Worm (Caenorhabditis elegans): ENCODE measurements around the gene ttr-38.

The ttr-38 gene

ce11 chrX:9268373-9268772, 45.9 kb downstream of the ttr-38 start:
- TF ChIP-seq vab-15 (tag; optimal IDR thresholded peaks at IDR 0.05) (no peak), snpc-4 (tag; optimal IDR thresholded peaks at IDR 0.05) (no peak), irx-1 (tag; optimal IDR thresholded peaks at IDR 0.05) (no peak), ztf-4 (tag; optimal IDR thresholded peaks at IDR 0.05) (no peak), ama-1 (optimal IDR thresholded peaks at IDR 0.05) (no peak), unc-130 (tag; optimal IDR thresholded peaks at IDR 0.05) (no peak), nhr-47 (tag; optimal IDR thresholded peaks at IDR 0.05) (no peak), sup-37 (GFP tag; optimal IDR thresholded peaks at IDR 0.05) (no peak), mef-2 (tag; optimal IDR thresholded peaks at IDR 0.05) (no peak), C34B4.2 (tag; optimal IDR thresholded peaks at IDR 0.05) (no peak), lin-14 (GFP tag; optimal IDR thresholded peaks at IDR 0.05) (no peak), dsc-1 (tag; optimal IDR thresholded peaks at IDR 0.05) (no peak), efl-1 (optimal IDR thresholded peaks at IDR 0.05) (no peak), efl-1 (GFP tag; optimal IDR thresholded peaks at IDR 0.05 in 1 of 2) (no peak), tbx-2 (tag; optimal IDR thresholded peaks at IDR 0.05) (no peak)

ce11 chrX:9266512-9266911, 47.8 kb downstream of the ttr-38 start:
- no peak for TF ChIP-seq efl-3 (GFP tag; optimal IDR thresholded peaks at IDR 0.05)
- no peak for TF ChIP-seq alr-1 (tag; optimal IDR thresholded peaks at IDR 0.05; ENCODE audit: borderline replicate concordance)
- no peak for TF ChIP-seq dpl-1 (GFP tag; optimal IDR thresholded peaks at IDR 0.05)
- TF ChIP-seq efl-1 (optimal IDR thresholded peaks at IDR 0.05): no peak
- no peak for TF ChIP-seq efl-1 (GFP tag; optimal IDR thresholded peaks at IDR 0.05 in 1 of 2)
- TF ChIP-seq lin-14 (GFP tag; optimal IDR thresholded peaks at IDR 0.05): peak; percentile 11
- TF ChIP-seq nhr-84 (tag; optimal IDR thresholded peaks at IDR 0.05): no peak
- no peak for TF ChIP-seq nhr-47 (tag; optimal IDR thresholded peaks at IDR 0.05)
- TF ChIP-seq egl-13 (tag; optimal IDR thresholded peaks at IDR 0.05): no peak

ce11 chrX:9264636-9265035, 49.7 kb downstream of the ttr-38 start:
- TF ChIP-seq alr-1 (tag; optimal IDR thresholded peaks at IDR 0.05; ENCODE audit: borderline replicate concordance) (no peak), zip-4 (GFP tag; optimal IDR thresholded peaks at IDR 0.05) (no peak), snu-23 (GFP tag; optimal IDR thresholded peaks at IDR 0.05) (peak; percentile 16), jun-1 (tag; optimal IDR thresholded peaks at IDR 0.05) (peak; percentile 24), tbx-2 (tag; optimal IDR thresholded peaks at IDR 0.05) (no peak), lin-14 (GFP tag; optimal IDR thresholded peaks at IDR 0.05) (peak; percentile 71), rnt-1 (tag; optimal IDR thresholded peaks at IDR 0.05) (peak; percentile 52), unc-62 (GFP tag; optimal IDR thresholded peaks at IDR 0.05) (no peak), elt-2 (tag; optimal IDR thresholded peaks at IDR 0.05) (peak; percentile 90), nhr-90 (tag; optimal IDR thresholded peaks at IDR 0.05; ENCODE audit: poor library complexity) (peak; percentile 26), nhr-76 (tag; optimal IDR thresholded peaks at IDR 0.05) (no peak), nhr-20 (tag; optimal IDR thresholded peaks at IDR 0.05) (peak; percentile 55), nhr-85 (tag) (no peak), C04F5.9 (tag; optimal IDR thresholded peaks at IDR 0.05) (no peak), nhr-84 (tag; optimal IDR thresholded peaks at IDR 0.05) (no peak), aha-1 (tag; optimal IDR thresholded peaks at IDR 0.05) (no peak), aly-2 (tag; optimal IDR thresholded peaks at IDR 0.05) (no peak), fkh-10 (GFP tag; optimal IDR thresholded peaks at IDR 0.05) (no peak), unc-130 (tag; optimal IDR thresholded peaks at IDR 0.05) (peak; percentile 39), unc-98 (GFP tag; IDR thresholded peaks at IDR 0.05) (no peak), mdl-1 (tag; optimal IDR thresholded peaks at IDR 0.05) (peak in 1 of 2 experiments; percentile 82), fkh-4 (tag; optimal IDR thresholded peaks at IDR 0.05; ENCODE audit: borderline replicate concordance) (no peak), lin-39 (tag; optimal IDR thresholded peaks at IDR 0.05) (no peak), ztf-11 (tag; optimal IDR thresholded peaks at IDR 0.05) (no peak), pax-3 (tag; optimal IDR thresholded peaks at IDR 0.05) (no peak), isw-1 (GFP tag; IDR thresholded peaks at IDR 0.05) (no peak), nhr-71 (tag; optimal IDR thresholded peaks at IDR 0.05) (peak; percentile 71), lsy-2 (tag; optimal IDR thresholded peaks at IDR 0.05) (peak in 1 of 2 experiments; percentile 17), grh-1 (GFP tag; IDR thresholded peaks at IDR 0.05) (no peak), elt-3 (tag; optimal IDR thresholded peaks at IDR 0.05) (no peak), nhr-19 (GFP tag; conservative IDR thresholded peaks at IDR 0.05) (peak; percentile 17), lin-35 (GFP tag; optimal IDR thresholded peaks at IDR 0.05) (peak in 1 of 2 experiments; percentile 57)

Data from whole organism, L1 larva.